Fruit fly (Drosophila melanogaster): ENCODE measurements around the gene CG10680.

DNA sequence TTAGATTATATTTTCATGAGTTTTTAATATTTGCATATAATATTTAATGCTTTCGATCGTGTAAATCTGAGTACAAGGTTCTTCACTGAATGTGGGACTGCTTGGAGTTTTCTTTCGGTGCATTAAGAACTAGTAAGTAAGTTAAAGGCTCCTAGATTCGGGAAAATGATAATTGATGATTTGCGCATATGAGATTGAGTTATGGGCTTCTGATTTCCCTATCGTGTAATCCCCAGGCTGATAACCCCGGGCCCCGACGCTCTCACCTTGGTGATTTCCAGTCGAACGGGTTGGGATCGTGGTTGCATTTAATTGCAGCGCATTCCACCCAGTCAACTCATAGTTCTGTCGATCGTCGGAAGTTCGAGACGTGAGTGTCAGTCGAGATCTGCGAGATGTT, at the start of gene CG10680:
- no peak for TF ChIP-seq slbo (GFP tag; IDR thresholded peaks at IDR 0.05)
- no peak for TF ChIP-seq CG18011 (GFP tag; optimal IDR thresholded peaks at IDR 0.05)
- TF ChIP-seq bigmax (GFP tag; optimal IDR thresholded peaks at IDR 0.05) = no peak
- no peak for TF ChIP-seq pita (GFP tag; optimal IDR thresholded peaks at IDR 0.05)

All from whole organism, embryonic.